Worm (Caenorhabditis elegans): ENCODE measurements around the gene daf-28.

ce11 chrV:19814833-19815232 is at the start of gene daf-28:
- no peak for TF ChIP-seq ceh-13 (GFP tag; optimal IDR thresholded peaks at IDR 0.05)
- no peak for TF ChIP-seq ama-1 (optimal IDR thresholded peaks at IDR 0.05)
- TF ChIP-seq tbx-37 (GFP tag; conservative IDR thresholded peaks at IDR 0.05) = no peak
- no peak for TF ChIP-seq aly-1 (tag; optimal IDR thresholded peaks at IDR 0.05)
- TF ChIP-seq scrt-1 (GFP tag; IDR thresholded peaks at IDR 0.05) = no peak
- no peak for TF ChIP-seq B0310.2 (tag; optimal IDR thresholded peaks at IDR 0.05)
- no peak for TF ChIP-seq pes-1 (GFP tag; IDR thresholded peaks at IDR 0.05)
- TF ChIP-seq ceh-36 (tag; optimal IDR thresholded peaks at IDR 0.05) = no peak
- TF ChIP-seq sea-1 (GFP tag; conservative IDR thresholded peaks at IDR 0.05) = no peak
- TF ChIP-seq hnd-1 (tag; optimal IDR thresholded peaks at IDR 0.05) = no peak
